Fruit fly (Drosophila melanogaster): ENCODE measurements around the gene Caf1-180.

Caf1-180 gene

DNA sequence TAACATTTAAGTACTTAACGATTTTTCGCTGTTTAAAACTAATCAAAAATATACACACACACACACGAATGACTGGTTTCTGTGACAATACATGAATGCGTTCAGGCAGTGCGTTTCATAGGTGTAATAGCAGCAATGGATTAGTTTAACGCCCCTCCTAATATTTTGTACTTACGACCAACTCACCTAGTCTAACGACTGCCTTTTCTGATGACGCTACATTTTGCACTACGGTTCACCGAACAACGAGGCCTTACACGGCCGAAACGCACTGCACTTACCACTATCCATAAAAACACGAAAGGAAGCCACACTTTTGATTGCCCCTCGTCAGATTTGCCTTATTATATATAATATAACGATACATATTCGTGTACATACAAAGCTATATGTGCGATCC lies 4.9 kb downstream of the Caf1-180 start:
- TF ChIP-seq CG4496 (GFP tag; IDR thresholded peaks at IDR 0.05) = peak; percentile 86
- TF ChIP-seq rn (GFP tag; IDR thresholded peaks at IDR 0.05) = peak; percentile 40; the same call in 1 of the 2 replicates
- TF ChIP-seq D1 (tag; optimal IDR thresholded peaks at IDR 0.05) = no peak
- peak; percentile 50 for TF ChIP-seq CG17806 (tag; optimal IDR thresholded peaks at IDR 0.05)
- TF ChIP-seq CG10348 (GFP tag; IDR thresholded peaks at IDR 0.05) = peak; percentile 71
- no peak for TF ChIP-seq EcR (GFP tag; optimal IDR thresholded peaks at IDR 0.05)
- peak; percentile 35 for TF ChIP-seq CG9948 (tag; optimal IDR thresholded peaks at IDR 0.05)
- no peak for TF ChIP-seq CG14655 (GFP tag; optimal IDR thresholded peaks at IDR 0.05)
- TF ChIP-seq gl (tag; optimal IDR thresholded peaks at IDR 0.05) = no peak
- no peak for TF ChIP-seq Pif1B (GFP tag; optimal IDR thresholded peaks at IDR 0.05)
- TF ChIP-seq fd96Ca (GFP tag; IDR thresholded peaks at IDR 0.05) = peak; percentile 85
- no peak for TF ChIP-seq CG13204 (GFP tag; optimal IDR thresholded peaks at IDR 0.05)
- peak; percentile 67 for TF ChIP-seq CG32121 (GFP tag; IDR thresholded peaks at IDR 0.05)
- TF ChIP-seq CG8159 (tag; optimal IDR thresholded peaks at IDR 0.05) = peak; percentile 64
- TF ChIP-seq Ets98B (GFP tag; IDR thresholded peaks at IDR 0.05) = peak; percentile 82
- TF ChIP-seq CG12605 (GFP tag; IDR thresholded peaks at IDR 0.05) = peak; percentile 55
- no peak for TF ChIP-seq CG8301 (tag; optimal IDR thresholded peaks at IDR 0.05)
- TF ChIP-seq Pif1A (GFP tag; optimal IDR thresholded peaks at IDR 0.05) = no peak
- peak; percentile 58 for TF ChIP-seq CG15710 (tag; optimal IDR thresholded peaks at IDR 0.05)
- TF ChIP-seq Snoo (tag; optimal IDR thresholded peaks at IDR 0.05) = no peak
- TF ChIP-seq CG34367 (tag; optimal IDR thresholded peaks at IDR 0.05) = peak; percentile 40

DNA sequence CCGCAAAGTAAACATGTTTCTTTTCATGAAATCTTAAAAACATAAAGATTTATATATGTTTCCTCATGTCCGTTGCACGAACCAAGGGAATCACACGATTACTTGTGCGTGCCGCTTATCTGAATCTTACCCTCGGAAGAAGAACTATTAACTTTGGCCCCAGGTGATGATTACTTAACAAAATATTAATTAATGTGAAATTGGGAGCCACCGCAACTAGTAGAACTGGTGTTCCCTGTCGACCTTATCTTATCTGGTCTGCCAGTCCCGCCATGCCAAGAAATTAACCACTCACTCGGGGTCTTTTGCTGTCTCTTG lies 13.0 kb downstream of the Caf1-180 start:
- no peak for TF ChIP-seq CG15710 (tag; optimal IDR thresholded peaks at IDR 0.05)
- no peak for TF ChIP-seq Pif1B (GFP tag; optimal IDR thresholded peaks at IDR 0.05)
- no peak for TF ChIP-seq CG17806 (tag; optimal IDR thresholded peaks at IDR 0.05)
- no peak for TF ChIP-seq Snoo (tag; optimal IDR thresholded peaks at IDR 0.05)
- no peak for TF ChIP-seq CG4496 (GFP tag; IDR thresholded peaks at IDR 0.05)
- no peak for TF ChIP-seq CG14655 (GFP tag; optimal IDR thresholded peaks at IDR 0.05)
- no peak for TF ChIP-seq CG34367 (tag; optimal IDR thresholded peaks at IDR 0.05)
- no peak for TF ChIP-seq rn (GFP tag; IDR thresholded peaks at IDR 0.05)
- no peak for TF ChIP-seq EcR (GFP tag; optimal IDR thresholded peaks at IDR 0.05)
- TF ChIP-seq CG12605 (GFP tag; IDR thresholded peaks at IDR 0.05) = no peak
- TF ChIP-seq CG8301 (tag; optimal IDR thresholded peaks at IDR 0.05) = no peak
- TF ChIP-seq Ets98B (GFP tag; IDR thresholded peaks at IDR 0.05) = no peak
- TF ChIP-seq D1 (tag; optimal IDR thresholded peaks at IDR 0.05) = no peak
- no peak for TF ChIP-seq CG9948 (tag; optimal IDR thresholded peaks at IDR 0.05)
- no peak for TF ChIP-seq CG8159 (tag; optimal IDR thresholded peaks at IDR 0.05)
- TF ChIP-seq CG13204 (GFP tag; optimal IDR thresholded peaks at IDR 0.05) = no peak
- TF ChIP-seq fd96Ca (GFP tag; IDR thresholded peaks at IDR 0.05) = no peak
- TF ChIP-seq Pif1A (GFP tag; optimal IDR thresholded peaks at IDR 0.05) = no peak
- TF ChIP-seq gl (tag; optimal IDR thresholded peaks at IDR 0.05) = no peak
- TF ChIP-seq CG32121 (GFP tag; IDR thresholded peaks at IDR 0.05) = no peak

DNA sequence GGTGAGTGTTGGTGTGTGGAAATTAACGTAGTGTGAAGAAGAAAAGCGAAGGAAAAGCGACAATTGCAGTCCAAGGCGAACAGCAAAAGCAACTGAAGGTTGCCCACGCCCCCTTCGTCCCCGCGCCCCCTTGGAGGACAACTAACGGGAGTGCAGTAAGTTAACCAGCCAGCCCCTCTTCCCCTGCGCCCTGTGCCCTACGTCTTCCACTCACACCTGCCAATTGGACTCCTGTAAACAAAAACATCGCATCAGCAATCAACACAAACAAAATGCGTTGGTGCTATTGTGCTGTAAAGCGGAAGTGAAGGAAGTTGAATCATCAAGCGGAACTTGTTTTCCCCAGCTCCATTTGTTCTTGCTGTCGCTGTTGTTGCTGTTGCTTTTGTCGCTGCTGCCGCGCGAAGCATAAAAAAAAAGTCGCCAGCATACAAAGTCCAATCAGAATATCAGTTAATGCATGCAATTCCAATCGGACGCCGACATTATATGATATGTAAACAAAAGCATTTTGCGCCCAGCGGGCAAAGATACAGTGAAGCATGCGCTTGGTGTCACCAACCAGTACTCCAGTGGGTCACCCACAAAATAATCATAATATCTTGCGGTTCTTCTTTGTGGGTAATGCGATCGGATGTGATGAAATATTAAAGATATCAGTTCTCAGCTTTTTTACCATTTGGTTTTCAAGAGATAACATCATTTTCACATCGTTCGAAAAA lies 13.5 kb downstream of the Caf1-180 start:
- TF ChIP-seq CG14655 (GFP tag; optimal IDR thresholded peaks at IDR 0.05) = no peak
- TF ChIP-seq Pif1A (GFP tag; optimal IDR thresholded peaks at IDR 0.05) = no peak
- peak; percentile 86 for TF ChIP-seq gl (tag; optimal IDR thresholded peaks at IDR 0.05)
- peak; percentile 50 for TF ChIP-seq CG34367 (tag; optimal IDR thresholded peaks at IDR 0.05)
- peak; percentile 40 for TF ChIP-seq CG8159 (tag; optimal IDR thresholded peaks at IDR 0.05)
- TF ChIP-seq fd96Ca (GFP tag; IDR thresholded peaks at IDR 0.05) = no peak
- TF ChIP-seq EcR (GFP tag; optimal IDR thresholded peaks at IDR 0.05) = peak; percentile 40
- peak; percentile 43 for TF ChIP-seq CG15710 (tag; optimal IDR thresholded peaks at IDR 0.05)
- TF ChIP-seq CG13204 (GFP tag; optimal IDR thresholded peaks at IDR 0.05) = peak; percentile 84
- no peak for TF ChIP-seq Snoo (tag; optimal IDR thresholded peaks at IDR 0.05)
- no peak for TF ChIP-seq CG9948 (tag; optimal IDR thresholded peaks at IDR 0.05)
- TF ChIP-seq D1 (tag; optimal IDR thresholded peaks at IDR 0.05) = no peak
- no peak for TF ChIP-seq CG12605 (GFP tag; IDR thresholded peaks at IDR 0.05)
- peak; percentile 51 for TF ChIP-seq CG8301 (tag; optimal IDR thresholded peaks at IDR 0.05)
- no peak for TF ChIP-seq rn (GFP tag; IDR thresholded peaks at IDR 0.05)
- peak; percentile 32 for TF ChIP-seq CG17806 (tag; optimal IDR thresholded peaks at IDR 0.05)
- TF ChIP-seq CG10348 (GFP tag; IDR thresholded peaks at IDR 0.05) = no peak
- TF ChIP-seq CG32121 (GFP tag; IDR thresholded peaks at IDR 0.05) = 0 out of 2 replicates have a peak, but pooled peaks have one; percentile 12
- peak; percentile 74 for TF ChIP-seq CG4496 (GFP tag; IDR thresholded peaks at IDR 0.05)
- TF ChIP-seq Ets98B (GFP tag; IDR thresholded peaks at IDR 0.05) = 0 out of 2 replicates have a peak, but pooled peaks have one; percentile 34
- peak; percentile 51 for TF ChIP-seq Pif1B (GFP tag; optimal IDR thresholded peaks at IDR 0.05)

DNA sequence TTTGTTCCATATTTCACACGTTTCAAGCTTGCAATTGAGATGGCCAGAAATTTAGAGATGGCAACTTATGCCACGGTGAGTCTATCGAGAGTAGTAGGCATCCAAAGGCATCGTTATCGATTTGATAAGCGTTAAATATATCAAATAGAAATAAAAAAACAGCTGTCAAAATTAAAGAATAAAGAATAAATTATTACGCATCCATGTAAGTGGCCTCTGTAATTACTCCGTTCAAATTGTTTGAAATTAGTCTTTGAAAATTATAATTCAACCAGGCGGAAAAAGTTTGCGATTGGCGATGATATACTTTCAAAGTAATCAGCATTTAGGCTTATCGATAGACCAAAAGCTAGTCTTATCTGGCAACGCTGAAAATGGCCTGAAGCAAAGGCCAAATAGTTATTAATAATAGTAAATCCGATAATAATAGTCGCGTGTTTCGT lies 14.4 kb downstream of the Caf1-180 start, which contains the start of the genes CG12659 and Crag:
TSS of gene CG12659 (minus strand) at position 45 of the 443 bp plus-strand sequence.
TSS of gene Crag (plus strand) at position 347 of the 443 bp plus-strand sequence.
- TF ChIP-seq CG34367 (tag; optimal IDR thresholded peaks at IDR 0.05) (no peak), Snoo (tag; optimal IDR thresholded peaks at IDR 0.05) (no peak), CG9948 (tag; optimal IDR thresholded peaks at IDR 0.05) (no peak), Pif1B (GFP tag; optimal IDR thresholded peaks at IDR 0.05) (no peak), fd96Ca (GFP tag; IDR thresholded peaks at IDR 0.05) (no peak), CG32121 (GFP tag; IDR thresholded peaks at IDR 0.05) (no peak), CG8159 (tag; optimal IDR thresholded peaks at IDR 0.05) (no peak), CG8301 (tag; optimal IDR thresholded peaks at IDR 0.05) (no peak), CG13204 (GFP tag; optimal IDR thresholded peaks at IDR 0.05) (no peak), CG14655 (GFP tag; optimal IDR thresholded peaks at IDR 0.05) (no peak), CG15710 (tag; optimal IDR thresholded peaks at IDR 0.05) (no peak), EcR (GFP tag; optimal IDR thresholded peaks at IDR 0.05) (no peak), rn (GFP tag; IDR thresholded peaks at IDR 0.05) (no peak), D1 (tag; optimal IDR thresholded peaks at IDR 0.05) (no peak), Ets98B (GFP tag; IDR thresholded peaks at IDR 0.05) (no peak), Pif1A (GFP tag; optimal IDR thresholded peaks at IDR 0.05) (no peak), CG12605 (GFP tag; IDR thresholded peaks at IDR 0.05) (no peak)

Data from whole organism, pupa.